Fruit fly (Drosophila melanogaster) whole organism, embryonic: ENCODE measurements around the gene Ser12.

Source experiments
- ATbp ChIP-seq: fragments of 200-800 bp; sonication (Bioruptor generic); optimal IDR thresholded peaks from 2 replicates; lab custom pipeline; 2017; ENCODE audit warnings: missing biosample characterization, mild to moderate bottlenecking, missing genetic modification characterization, missing genetic modification reagents
- Atf3 ChIP-seq: fragments of 200-800 bp; sonication (Bioruptor generic); optimal IDR thresholded peaks from 3 replicates; lab custom pipeline; 2016; ENCODE audit warnings: missing biosample characterization, missing genetic modification characterization
- CG10147 ChIP-seq: fragments of 200-800 bp; sonication (Bioruptor generic); optimal IDR thresholded peaks from 2 replicates; lab custom pipeline; 2019; ENCODE audit warnings: missing biosample characterization, mild to moderate bottlenecking, missing genetic modification characterization, moderate library complexity
- CG10462 ChIP-seq: fragments of 200-800 bp; sonication (Bioruptor generic); optimal IDR thresholded peaks from 2 replicates; lab custom pipeline; 2016; ENCODE audit warnings: missing biosample characterization, missing genetic modification characterization
- CG12104 ChIP-seq: fragments of 200-800 bp; sonication (Bioruptor generic); optimal IDR thresholded peaks from 3 replicates; lab custom pipeline; 2016; ENCODE audit warnings: missing biosample characterization, missing genetic modification characterization
- CG12219 ChIP-seq: fragments of 200-800 bp; sonication (Bioruptor generic); optimal IDR thresholded peaks from 3 replicates; lab custom pipeline; 2018; ENCODE audit warnings: missing biosample characterization, mild to moderate bottlenecking, missing genetic modification characterization
- CG15073 ChIP-seq: fragments of 200-800 bp; sonication (Bioruptor generic); optimal IDR thresholded peaks from 2 replicates; lab custom pipeline; 2016; ENCODE audit warnings: missing biosample characterization, missing genetic modification characterization
- CG15696 ChIP-seq: fragments of 200-800 bp; sonication (Bioruptor generic); optimal IDR thresholded peaks from 2 replicates; lab custom pipeline; 2019; ENCODE audit warnings: missing biosample characterization, mild to moderate bottlenecking, missing genetic modification characterization, moderate library complexity
- CG17328 ChIP-seq: fragments of 200-800 bp; sonication (Bioruptor generic); IDR thresholded peaks from 2 replicates; pipeline ENCODE4 v1.3.6; 2022; ENCODE audit warnings: missing biosample characterization, missing genetic modification characterization
- CG18262 ChIP-seq: fragments of 200-800 bp; optimal IDR thresholded peaks from 3 replicates; lab custom pipeline; 2019; ENCODE audit warnings: missing biosample characterization, mild to moderate bottlenecking, missing genetic modification characterization, moderate library complexity
- CG2875 ChIP-seq: fragments of 200-800 bp; sonication (Bioruptor generic); optimal IDR thresholded peaks from 2 replicates; lab custom pipeline; 2017; ENCODE audit warnings: missing biosample characterization, mild to moderate bottlenecking, missing genetic modification characterization, missing genetic modification reagents
- CG34422 ChIP-seq: fragments of 200-800 bp; sonication (Bioruptor generic); IDR thresholded peaks from 3 replicates; pipeline ENCODE4 v1.3.6; 2022; ENCODE audit warnings: missing biosample characterization, missing genetic modification characterization
- CG3838 ChIP-seq: fragments of 200-800 bp; sonication (Bioruptor generic); optimal IDR thresholded peaks from 3 replicates; lab custom pipeline; 2016; ENCODE audit warnings: missing biosample characterization, missing genetic modification characterization
- CG4617 ChIP-seq: fragments of 200-800 bp; sonication (Bioruptor generic); optimal IDR thresholded peaks from 3 replicates; lab custom pipeline; 2016; ENCODE audit warnings: missing biosample characterization, missing genetic modification characterization, borderline replicate concordance
- CG6175 ChIP-seq: fragments of 200-800 bp; sonication (Bioruptor generic); IDR thresholded peaks from 3 replicates; pipeline ENCODE4 v1.3.6; 2022; ENCODE audit warnings: missing biosample characterization, missing genetic modification characterization
- CG6683 ChIP-seq: fragments of 200-800 bp; sonication (Bioruptor generic); optimal IDR thresholded peaks from 2 replicates; lab custom pipeline; 2017; ENCODE audit warnings: missing biosample characterization, mild to moderate bottlenecking, missing genetic modification characterization, missing genetic modification reagents
- CG6854 ChIP-seq: fragments of 200-800 bp; sonication (Bioruptor generic); optimal IDR thresholded peaks from 3 replicates; lab custom pipeline; 2017; ENCODE audit warnings: missing biosample characterization, mild to moderate bottlenecking, missing genetic modification characterization
- Doc2 ChIP-seq: fragments of 200-800 bp; sonication (Bioruptor generic); IDR thresholded peaks from 2 replicates; pipeline ENCODE4 v1.3.6; 2022; ENCODE audit warnings: missing biosample characterization, missing genetic modification characterization
- HLH54F ChIP-seq: fragments of 200-800 bp; sonication (Bioruptor generic); optimal IDR thresholded peaks from 3 replicates; lab custom pipeline; 2016; ENCODE audit warnings: missing biosample characterization, missing genetic modification characterization
- Hr51 ChIP-seq, 2 experiments: fragments of 200-800 bp; sonication (Bioruptor generic); optimal IDR thresholded peaks; 2 replicates in 1 of 2; 3 replicates in 1 of 2; lab custom pipeline; 2016 to 2018; ENCODE audit warnings: missing biosample characterization in 2 of 2, missing genetic modification characterization in 2 of 2, mild to moderate bottlenecking in 1 of 2, moderate library complexity in 1 of 2
- Meics ChIP-seq: fragments of 200-800 bp; sonication (Bioruptor generic); optimal IDR thresholded peaks from 2 replicates; lab custom pipeline; 2017; ENCODE audit warnings: missing biosample characterization, mild to moderate bottlenecking, missing genetic modification characterization
- NK7.1 ChIP-seq: fragments of 200-800 bp; sonication (Bioruptor generic); optimal IDR thresholded peaks from 3 replicates; lab custom pipeline; 2016; ENCODE audit warnings: missing biosample characterization, missing genetic modification characterization
- Nf-YB ChIP-seq: fragments of 200-800 bp; sonication (Bioruptor generic); optimal IDR thresholded peaks from 3 replicates; lab custom pipeline; 2019; ENCODE audit warnings: missing biosample characterization, mild to moderate bottlenecking, missing genetic modification characterization, moderate library complexity
- Poxn ChIP-seq: fragments of 200-800 bp; sonication (Bioruptor generic); IDR thresholded peaks from 2 replicates; pipeline ENCODE4 v1.3.6; 2022; ENCODE audit warnings: missing biosample characterization, missing genetic modification characterization
- Spps ChIP-seq: fragments of 200-800 bp; sonication (Bioruptor generic); optimal IDR thresholded peaks from 2 replicates; lab custom pipeline; 2018; ENCODE audit warnings: missing biosample characterization, mild to moderate bottlenecking, missing genetic modification characterization
- Ssrp ChIP-seq: fragments of 200-800 bp; sonication (Bioruptor generic); optimal IDR thresholded peaks from 2 replicates; lab custom pipeline; 2018; ENCODE audit warnings: missing biosample characterization, mild to moderate bottlenecking, missing genetic modification characterization, moderate library complexity
- aop ChIP-seq: fragments of 200-800 bp; sonication (Bioruptor generic); IDR thresholded peaks from 2 replicates; pipeline ENCODE4 v1.3.6; 2022; ENCODE audit warnings: missing biosample characterization, missing genetic modification characterization
- bbx ChIP-seq: fragments of 200-800 bp; sonication (Bioruptor generic); IDR thresholded peaks from 2 replicates; pipeline ENCODE4 v1.3.6; 2022; ENCODE audit warnings: missing biosample characterization, missing genetic modification characterization; ENCODE audit not compliant: partially characterized antibody
- bcd ChIP-seq: fragments of 200-800 bp; sonication (Bioruptor generic); optimal IDR thresholded peaks from 2 replicates; lab custom pipeline; 2017; ENCODE audit warnings: missing biosample characterization, mild to moderate bottlenecking, missing genetic modification characterization
- chm ChIP-seq: fragments of 200-800 bp; sonication (Bioruptor generic); IDR thresholded peaks from 2 replicates; pipeline ENCODE4 v1.3.6; 2022; ENCODE audit warnings: missing biosample characterization, missing genetic modification characterization
- esg ChIP-seq: fragments of 200-800 bp; sonication (Bioruptor generic); conservative IDR thresholded peaks from 2 replicates; pipeline ENCODE4 v1.3.6; 2022; ENCODE audit warnings: missing biosample characterization, missing genetic modification characterization
- eyg ChIP-seq: fragments of 200-800 bp; sonication (Bioruptor generic); optimal IDR thresholded peaks from 3 replicates; lab custom pipeline; 2016; ENCODE audit warnings: missing biosample characterization, missing genetic modification characterization
- gem ChIP-seq: fragments of 200-800 bp; sonication (Bioruptor generic); optimal IDR thresholded peaks from 2 replicates; lab custom pipeline; 2019; ENCODE audit warnings: missing biosample characterization, mild to moderate bottlenecking, missing genetic modification characterization, moderate library complexity
- gsb-n ChIP-seq: fragments of 200-800 bp; sonication (Bioruptor generic); optimal IDR thresholded peaks from 3 replicates; lab custom pipeline; 2018; ENCODE audit warnings: missing biosample characterization, mild to moderate bottlenecking, missing genetic modification characterization
- lbe ChIP-seq: fragments of 200-800 bp; sonication (Bioruptor generic); optimal IDR thresholded peaks from 2 replicates; lab custom pipeline; 2016; ENCODE audit warnings: missing biosample characterization, mild to moderate bottlenecking, missing genetic modification characterization
- maf-S ChIP-seq: fragments of 200-800 bp; sonication (Bioruptor generic); optimal IDR thresholded peaks from 2 replicates; lab custom pipeline; 2016; ENCODE audit warnings: missing biosample characterization, missing genetic modification characterization
- nom ChIP-seq: fragments of 200-800 bp; sonication (Bioruptor generic); optimal IDR thresholded peaks from 2 replicates; lab custom pipeline; 2017; ENCODE audit warnings: missing biosample characterization, missing genetic modification characterization, mild to moderate bottlenecking, moderate library complexity, missing genetic modification reagents
- oc ChIP-seq: fragments of 200-800 bp; sonication (Bioruptor generic); optimal IDR thresholded peaks from 2 replicates; lab custom pipeline; 2018; ENCODE audit warnings: missing biosample characterization, mild to moderate bottlenecking, missing genetic modification characterization, moderate library complexity
- onecut ChIP-seq: fragments of 200-800 bp; sonication (Bioruptor generic); IDR thresholded peaks from 2 replicates; pipeline ENCODE4 v1.3.6; 2022; ENCODE audit warnings: missing biosample characterization, missing genetic modification characterization
- pzg ChIP-seq: fragments of 200-800 bp; sonication (Bioruptor generic); optimal IDR thresholded peaks from 3 replicates; lab custom pipeline; 2018; ENCODE audit warnings: missing biosample characterization, mild to moderate bottlenecking, missing genetic modification characterization, moderate library complexity
- schlank ChIP-seq: fragments of 200-800 bp; sonication (Bioruptor generic); optimal IDR thresholded peaks from 2 replicates; lab custom pipeline; 2018; ENCODE audit warnings: missing biosample characterization, mild to moderate bottlenecking, missing genetic modification characterization
- sens-2 ChIP-seq: fragments of 200-800 bp; sonication (Bioruptor generic); IDR thresholded peaks from 2 replicates; pipeline ENCODE4 v1.3.6; 2022; ENCODE audit warnings: missing biosample characterization, missing genetic modification characterization
- slp2 ChIP-seq: fragments of 200-800 bp; sonication (Bioruptor generic); optimal IDR thresholded peaks from 2 replicates; lab custom pipeline; 2016; ENCODE audit warnings: missing biosample characterization, missing genetic modification characterization
- sqz ChIP-seq: fragments of 200-800 bp; sonication (Bioruptor generic); optimal IDR thresholded peaks from 3 replicates; lab custom pipeline; 2018; ENCODE audit warnings: missing biosample characterization, mild to moderate bottlenecking, missing genetic modification characterization
- sug ChIP-seq: fragments of 200-800 bp; optimal IDR thresholded peaks from 2 replicates; lab custom pipeline; 2019; ENCODE audit warnings: missing biosample characterization, mild to moderate bottlenecking, missing genetic modification characterization, moderate library complexity
- tll ChIP-seq, 2 experiments: fragments of 200-800 bp in 1 of 2; fragments of >200 bp in 1 of 2; sonication (Bioruptor generic) in 1 of 2; optimal IDR thresholded peaks; 2 replicates each; lab custom pipeline; 2017 to 2019; ENCODE audit warnings: missing biosample characterization in 2 of 2, missing genetic modification characterization in 2 of 2, mild to moderate bottlenecking in 1 of 2, moderate library complexity in 1 of 2
- ttk ChIP-seq: fragments of 200-800 bp; sonication (Bioruptor generic); IDR thresholded peaks from 2 replicates; pipeline ENCODE4 v2.1.2; 2022; ENCODE audit warnings: missing biosample characterization, missing genetic modification characterization
- unpg ChIP-seq: fragments of 200-800 bp; sonication (Bioruptor generic); optimal IDR thresholded peaks from 3 replicates; lab custom pipeline; 2018; ENCODE audit warnings: missing biosample characterization, mild to moderate bottlenecking, missing genetic modification characterization, moderate library complexity

Gene Ser12

dm6 chr2L:2226259-2227121 is 24.6 kb downstream of the Ser12 start, which contains the start of the genes CG15387 and sau (continued):
- TF ChIP-seq Atf3 (GFP tag; lab: Kevin White, UChicago) = peak; percentile 86
- peak; percentile 70 for TF ChIP-seq NK7.1 (GFP tag; lab: Kevin White, UChicago)
- TF ChIP-seq unpg (GFP tag; lab: Kevin White, UChicago) = peak; percentile 85
- peak; percentile 89 for TF ChIP-seq maf-S (GFP tag; lab: Kevin White, UChicago)
- TF ChIP-seq eyg (GFP tag; lab: Kevin White, UChicago) = peak; percentile 82
- TF ChIP-seq onecut (GFP tag; lab: Robert Waterston, UW) = peak; percentile 44
- peak; percentile 11; the same call in 1 of the 3 replicates for TF ChIP-seq CG6175 (GFP tag; lab: Robert Waterston, UW)
- peak; percentile 86 for TF ChIP-seq Meics (GFP tag; lab: Kevin White, UChicago)
- peak; percentile 76 for TF ChIP-seq CG17328
- TF ChIP-seq gsb-n (tag; lab: Kevin White, UChicago) = peak; percentile 81
- TF ChIP-seq CG12219 (GFP tag; lab: Kevin White, UChicago) = peak; percentile 69
- peak; percentile 93 for TF ChIP-seq HLH54F (GFP tag; lab: Kevin White, UChicago)
- TF ChIP-seq slp2 = peak; percentile 90
- no peak for TF ChIP-seq tll (GFP tag; optimal IDR thresholded peaks at IDR 0.05; lab: Kevin White, UChicago)
- TF ChIP-seq chm (GFP tag; lab: Robert Waterston, UW) = peak; percentile 82
- TF ChIP-seq CG15696 (tag; lab: Kevin White, UChicago) = peak; percentile 86
- TF ChIP-seq sug = peak; percentile 89
- TF ChIP-seq pzg (GFP tag; lab: Kevin White, UChicago) = peak; percentile 71
- TF ChIP-seq aop (GFP tag; lab: Robert Waterston, UW) = peak; percentile 61; the same call in 1 of the 2 replicates
- peak; percentile 64 for TF ChIP-seq Nf-YB (GFP tag; lab: Kevin White, UChicago)
- peak; percentile 86 for TF ChIP-seq bbx (GFP tag; lab: Robert Waterston, UW)
- peak; percentile 80 for TF ChIP-seq ttk (GFP tag; lab: Robert Waterston, UW)
- peak; percentile 56 for TF ChIP-seq ATbp (GFP tag; lab: Kevin White, UChicago)
- TF ChIP-seq oc = peak; percentile 60
- TF ChIP-seq esg (GFP tag; lab: Robert Waterston, UW) = peak; percentile 71
- peak; percentile 58 for TF ChIP-seq CG2875 (GFP tag; lab: Kevin White, UChicago)
- peak; percentile 81 for TF ChIP-seq Ssrp (tag; lab: Kevin White, UChicago)
- TF ChIP-seq Poxn (GFP tag; lab: Robert Waterston, UW) = peak; percentile 41; the same call in 1 of the 2 replicates
- TF ChIP-seq Hr51 (GFP tag; optimal IDR thresholded peaks at IDR 0.05; lab: Kevin White, UChicago) = peak; percentile 84 to 85
- peak; percentile 70 for TF ChIP-seq CG6854 (GFP tag; lab: Kevin White, UChicago)
- peak; percentile 83 for TF ChIP-seq CG18262 (tag; lab: Kevin White, UChicago)
- peak; percentile 78 for TF ChIP-seq Spps (tag; lab: Kevin White, UChicago)
- TF ChIP-seq Doc2 = no peak
- no peak for TF ChIP-seq sens-2 (GFP tag; lab: Robert Waterston, UW)
- peak; percentile 90 for TF ChIP-seq lbe (GFP tag; lab: Kevin White, UChicago)
- peak; percentile 58 for TF ChIP-seq CG6683 (GFP tag; lab: Kevin White, UChicago)
- peak; percentile 84 for TF ChIP-seq CG10147 (GFP tag; lab: Kevin White, UChicago)
- peak; percentile 49 for TF ChIP-seq CG15073 (GFP tag; lab: Kevin White, UChicago)
- TF ChIP-seq CG34422 (GFP tag; lab: Robert Waterston, UW) = peak; percentile 83
- peak; percentile 65 for TF ChIP-seq sqz
- TF ChIP-seq CG3838 (GFP tag; lab: Kevin White, UChicago) = peak; percentile 74
- peak; percentile 73 for TF ChIP-seq CG10462 (GFP tag; lab: Kevin White, UChicago)
- peak; percentile 91 for TF ChIP-seq gem (tag; lab: Kevin White, UChicago)
- TF ChIP-seq nom (GFP tag; lab: Kevin White, UChicago) = peak; percentile 38
- TF ChIP-seq CG4617 (GFP tag; lab: Kevin White, UChicago) = peak; percentile 94
- TF ChIP-seq CG12104 (GFP tag; lab: Kevin White, UChicago) = peak; percentile 81
- peak; percentile 82 for TF ChIP-seq bcd (GFP tag; lab: Kevin White, UChicago)
- peak; percentile 72 for TF ChIP-seq schlank (tag; lab: Kevin White, UChicago)
